Fruit fly (Drosophila melanogaster) whole organism, embryonic: ENCODE measurements around the gene Cep97.

Experiments used
- Antp ChIP-seq: fragments of 200-800 bp; sonication (Bioruptor generic); optimal IDR thresholded peaks from 3 replicates; lab custom pipeline; 2016; ENCODE audit warnings: missing biosample characterization, missing genetic modification characterization
- CG10147 ChIP-seq: fragments of 200-800 bp; sonication (Bioruptor generic); optimal IDR thresholded peaks from 2 replicates; lab custom pipeline; 2019; ENCODE audit warnings: missing biosample characterization, mild to moderate bottlenecking, missing genetic modification characterization, moderate library complexity
- CG10431 ChIP-seq: fragments of 200-800 bp; sonication (Bioruptor generic); optimal IDR thresholded peaks from 3 replicates; lab custom pipeline; 2018; ENCODE audit warnings: missing biosample characterization, mild to moderate bottlenecking, missing genetic modification characterization
- CG10959 ChIP-seq: fragments of 200-800 bp; sonication (Bioruptor generic); IDR thresholded peaks from 2 replicates; pipeline ENCODE4 v1.3.6; 2022; ENCODE audit warnings: missing biosample characterization, missing genetic modification characterization
- CG11093 ChIP-seq: fragments of 200-800 bp; sonication (Bioruptor generic); IDR thresholded peaks from 3 replicates; pipeline ENCODE4 v1.3.6; 2022; ENCODE audit warnings: missing biosample characterization, missing genetic modification characterization
- CG12659 ChIP-seq: fragments of 200-800 bp; sonication (Bioruptor generic); optimal IDR thresholded peaks from 3 replicates; lab custom pipeline; 2017; ENCODE audit warnings: mild to moderate bottlenecking, missing biosample characterization, missing genetic modification reagents, missing genetic modification characterization
- CG12744 ChIP-seq: fragments of 200-800 bp; sonication (Bioruptor generic); optimal IDR thresholded peaks from 2 replicates; lab custom pipeline; 2016; ENCODE audit warnings: missing biosample characterization, missing genetic modification characterization
- CG13287 ChIP-seq: fragments of 200-800 bp; sonication (Bioruptor generic); IDR thresholded peaks from 2 replicates; pipeline ENCODE4 v1.3.6; 2022; ENCODE audit warnings: missing biosample characterization, missing genetic modification characterization; ENCODE audit not compliant: partially characterized antibody
- CG14050 ChIP-seq: fragments of 200-800 bp; sonication (Bioruptor generic); IDR thresholded peaks from 3 replicates; pipeline ENCODE4 v1.3.6; 2022; ENCODE audit warnings: missing biosample characterization, missing genetic modification characterization
- CG14860 ChIP-seq: fragments of 200-800 bp; sonication (Bioruptor generic); IDR thresholded peaks from 3 replicates; pipeline ENCODE4 v1.3.6; 2022; ENCODE audit warnings: missing biosample characterization, missing genetic modification characterization; ENCODE audit not compliant: partially characterized antibody
- CG16863 ChIP-seq: fragments of 200-800 bp; sonication (Bioruptor generic); optimal IDR thresholded peaks from 3 replicates; lab custom pipeline; 2016; ENCODE audit warnings: missing biosample characterization, missing genetic modification characterization
- CG17568 ChIP-seq: fragments of 200-800 bp; sonication (Bioruptor generic); optimal IDR thresholded peaks from 2 replicates; lab custom pipeline; 2018; ENCODE audit warnings: missing biosample characterization, mild to moderate bottlenecking, missing genetic modification characterization, moderate library complexity
- CG18011 ChIP-seq: fragments of 200-800 bp; sonication (Bioruptor generic); optimal IDR thresholded peaks from 2 replicates; lab custom pipeline; 2017; ENCODE audit warnings: missing biosample characterization, missing genetic modification characterization, mild to moderate bottlenecking, moderate library complexity, missing genotype
- CG34422 ChIP-seq: fragments of 200-800 bp; sonication (Bioruptor generic); IDR thresholded peaks from 3 replicates; pipeline ENCODE4 v1.3.6; 2022; ENCODE audit warnings: missing biosample characterization, missing genetic modification characterization
- CG4404 ChIP-seq: fragments of 200-800 bp; sonication (Bioruptor generic); IDR thresholded peaks from 2 replicates; pipeline ENCODE4 v1.3.6; 2022; ENCODE audit warnings: missing biosample characterization, missing genetic modification characterization
- CG4424 ChIP-seq: fragments of 200-800 bp; sonication (Bioruptor generic); optimal IDR thresholded peaks from 3 replicates; lab custom pipeline; 2016; ENCODE audit warnings: missing biosample characterization, missing genetic modification characterization
- CG6791 ChIP-seq: fragments of 200-800 bp; sonication (Bioruptor generic); IDR thresholded peaks from 3 replicates; pipeline ENCODE4 v1.3.6; 2022; ENCODE audit warnings: missing biosample characterization, missing genetic modification characterization; ENCODE audit not compliant: partially characterized antibody
- CG8478 ChIP-seq: fragments of >200 bp; optimal IDR thresholded peaks from 2 replicates; lab custom pipeline; 2018
- CG8765 ChIP-seq: fragments of 200-800 bp; sonication (Bioruptor generic); IDR thresholded peaks from 2 replicates; pipeline ENCODE4 v1.3.6; 2022; ENCODE audit warnings: missing biosample characterization, missing genetic modification characterization
- Fer1 ChIP-seq: fragments of 200-800 bp; sonication (Bioruptor generic); optimal IDR thresholded peaks from 2 replicates; lab custom pipeline; 2017; ENCODE audit warnings: missing biosample characterization, mild to moderate bottlenecking, missing genetic modification characterization
- GATAe ChIP-seq: fragments of 200-800 bp; sonication (Bioruptor generic); conservative IDR thresholded peaks from 2 replicates; pipeline ENCODE4 v1.3.6; 2022; ENCODE audit warnings: missing biosample characterization, missing genetic modification characterization
- HLH3B ChIP-seq: fragments of 200-800 bp; sonication (Bioruptor generic); IDR thresholded peaks from 2 replicates; pipeline ENCODE4 v1.3.6; 2022; ENCODE audit warnings: missing biosample characterization, missing genetic modification characterization
- Hr39 ChIP-seq: fragments of >200 bp; optimal IDR thresholded peaks from 2 replicates; lab custom pipeline; 2017
- Hr78 ChIP-seq, 2 experiments: fragments of 200-800 bp in 1 of 2; fragments of >200 bp in 1 of 2; sonication (Bioruptor generic) in 1 of 2; optimal IDR thresholded peaks; 2 replicates each; lab custom pipeline; 2017 to 2019; ENCODE audit warnings: missing biosample characterization in 2 of 2, missing genetic modification characterization in 2 of 2, mild to moderate bottlenecking in 1 of 2, moderate library complexity in 1 of 2
- Lhr ChIP-seq: fragments of 200-800 bp; sonication (Bioruptor generic); optimal IDR thresholded peaks from 3 replicates; lab custom pipeline; 2017; ENCODE audit warnings: mild to moderate bottlenecking, missing biosample characterization, missing genetic modification reagents, missing genetic modification characterization
- Mad ChIP-seq: fragments of 200-800 bp; sonication (Bioruptor generic); optimal IDR thresholded peaks from 2 replicates; lab custom pipeline; 2016; ENCODE audit warnings: missing biosample characterization, missing genetic modification characterization
- Med ChIP-seq: fragments of 200-800 bp; sonication (Bioruptor generic); peaks from one replicate; lab custom pipeline; 2016; ENCODE audit warnings: missing biosample characterization, missing genetic modification characterization, mild to moderate bottlenecking, inconsistent platforms, moderate library complexity
- Myb ChIP-seq: fragments of 200-800 bp; sonication (Bioruptor generic); optimal IDR thresholded peaks from 2 replicates; lab custom pipeline; 2016; ENCODE audit warnings: missing biosample characterization, missing genetic modification characterization
- NC2α ChIP-seq: fragments of 200-800 bp; sonication (Bioruptor generic); optimal IDR thresholded peaks from 2 replicates; lab custom pipeline; 2016; ENCODE audit warnings: missing biosample characterization, missing genetic modification characterization
- NK7.1 ChIP-seq: fragments of 200-800 bp; sonication (Bioruptor generic); optimal IDR thresholded peaks from 3 replicates; lab custom pipeline; 2016; ENCODE audit warnings: missing biosample characterization, missing genetic modification characterization
- Opbp ChIP-seq: fragments of 200-800 bp; sonication (Bioruptor generic); IDR thresholded peaks from 3 replicates; pipeline ENCODE4 v1.3.6; 2022; ENCODE audit warnings: missing biosample characterization, missing genetic modification characterization; ENCODE audit not compliant: partially characterized antibody
- Scr ChIP-seq: fragments of 200-800 bp; sonication (Bioruptor generic); IDR thresholded peaks from 2 replicates; pipeline ENCODE4 v1.3.6; 2022; ENCODE audit warnings: missing biosample characterization, missing genetic modification characterization; ENCODE audit not compliant: partially characterized antibody
- Side ChIP-seq: fragments of 200-800 bp; sonication (Bioruptor generic); optimal IDR thresholded peaks from 2 replicates; lab custom pipeline; 2016; ENCODE audit warnings: missing biosample characterization, missing genetic modification characterization
- Spps ChIP-seq: fragments of 200-800 bp; sonication (Bioruptor generic); optimal IDR thresholded peaks from 2 replicates; lab custom pipeline; 2018; ENCODE audit warnings: missing biosample characterization, mild to moderate bottlenecking, missing genetic modification characterization
- ara ChIP-seq: fragments of 200-800 bp; sonication (Bioruptor generic); IDR thresholded peaks from 2 replicates; pipeline ENCODE4 v1.3.6; 2022; ENCODE audit warnings: missing biosample characterization, missing genetic modification characterization
- bcd ChIP-seq: fragments of 200-800 bp; sonication (Bioruptor generic); optimal IDR thresholded peaks from 2 replicates; lab custom pipeline; 2017; ENCODE audit warnings: missing biosample characterization, mild to moderate bottlenecking, missing genetic modification characterization
- cwo ChIP-seq: fragments of 200-800 bp; sonication (Bioruptor generic); optimal IDR thresholded peaks from 3 replicates; lab custom pipeline; 2017; ENCODE audit warnings: missing biosample characterization, missing genetic modification characterization, mild to moderate bottlenecking, moderate library complexity, missing genetic modification reagents
- dan ChIP-seq: fragments of 200-800 bp; sonication (Bioruptor generic); IDR thresholded peaks from 2 replicates; pipeline ENCODE4 v1.3.6; 2022; ENCODE audit warnings: missing biosample characterization, missing genetic modification characterization
- dimm ChIP-seq: fragments of 200-800 bp; sonication (Bioruptor generic); IDR thresholded peaks from 2 replicates; pipeline ENCODE4 v1.3.6; 2022; ENCODE audit warnings: missing biosample characterization, missing genetic modification characterization
- en ChIP-seq: fragments of 200-800 bp; sonication (Bioruptor generic); optimal IDR thresholded peaks from 2 replicates; lab custom pipeline; 2016; ENCODE audit warnings: missing biosample characterization, missing genetic modification characterization
- gce ChIP-seq: fragments of 200-800 bp; sonication (Bioruptor generic); IDR thresholded peaks from 3 replicates; pipeline ENCODE4 v1.3.6; 2022; ENCODE audit warnings: missing biosample characterization, missing genetic modification characterization
- gsb ChIP-seq: fragments of 200-800 bp; sonication (Bioruptor generic); IDR thresholded peaks from 2 replicates; pipeline ENCODE4 v1.3.6; 2022; ENCODE audit warnings: missing biosample characterization, missing genetic modification characterization
- hth ChIP-seq: fragments of >200 bp; optimal IDR thresholded peaks from 2 replicates; lab custom pipeline; 2017; ENCODE audit warnings: inconsistent platforms
- nom ChIP-seq: fragments of 200-800 bp; sonication (Bioruptor generic); optimal IDR thresholded peaks from 2 replicates; lab custom pipeline; 2017; ENCODE audit warnings: missing biosample characterization, missing genetic modification characterization, mild to moderate bottlenecking, moderate library complexity, missing genetic modification reagents
- pros ChIP-seq: fragments of 200-800 bp; sonication (Bioruptor generic); optimal IDR thresholded peaks from 3 replicates; lab custom pipeline; 2019; ENCODE audit warnings: missing biosample characterization, mild to moderate bottlenecking, missing genetic modification characterization, moderate library complexity
- repo ChIP-seq: fragments of 200-800 bp; sonication (Bioruptor generic); optimal IDR thresholded peaks from 2 replicates; lab custom pipeline; 2016; ENCODE audit warnings: missing biosample characterization, missing genetic modification characterization
- sc ChIP-seq, 3 experiments: fragments of >200 bp in 2 of 3; fragments of 200-800 bp in 1 of 3; sonication (Bioruptor generic) in 1 of 3; optimal IDR thresholded peaks; 2 replicates in 2 of 3; 3 replicates in 1 of 3; lab custom pipeline; 2017; ENCODE audit warnings: mild to moderate bottlenecking in 1 of 3, missing biosample characterization in 1 of 3, missing genetic modification characterization in 1 of 3, missing genetic modification reagents in 1 of 3
- sens ChIP-seq: fragments of 200-800 bp; sonication (Bioruptor generic); peaks from one replicate; lab custom pipeline; 2016; ENCODE audit warnings: missing biosample characterization, missing genetic modification characterization
- sens-2 ChIP-seq: fragments of 200-800 bp; sonication (Bioruptor generic); IDR thresholded peaks from 2 replicates; pipeline ENCODE4 v1.3.6; 2022; ENCODE audit warnings: missing biosample characterization, missing genetic modification characterization
- shn ChIP-seq: fragments of 200-800 bp; sonication (Bioruptor generic); optimal IDR thresholded peaks from 3 replicates; lab custom pipeline; 2016; ENCODE audit warnings: missing biosample characterization, missing genetic modification characterization
- sim ChIP-seq: fragments of 200-800 bp; sonication (Bioruptor generic); IDR thresholded peaks from 2 replicates; pipeline ENCODE4 v1.3.6; 2022; ENCODE audit warnings: missing biosample characterization, missing genetic modification characterization
- zfh2 ChIP-seq: fragments of 200-800 bp; sonication (Bioruptor generic); optimal IDR thresholded peaks from 2 replicates; lab custom pipeline; 2016; ENCODE audit warnings: missing biosample characterization, missing genetic modification characterization

Cep97 gene

DNA sequence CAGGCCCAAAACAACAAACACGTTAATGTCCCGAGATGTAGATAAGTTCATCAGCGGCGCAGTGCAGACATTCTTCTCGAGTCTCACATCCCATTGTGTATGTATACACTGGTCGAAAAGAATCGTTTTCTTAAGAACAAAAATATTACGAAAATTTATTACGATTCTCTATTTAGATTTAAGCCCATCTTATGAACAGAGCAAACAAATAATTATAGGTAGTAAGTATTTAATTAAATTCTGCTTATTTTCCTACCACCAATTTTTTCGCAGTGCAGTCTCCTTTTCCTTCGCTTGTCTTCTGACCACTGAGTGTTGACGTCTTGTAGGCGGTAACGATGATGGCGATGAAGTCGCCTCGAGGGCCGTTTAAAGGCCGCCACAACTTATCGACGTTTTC, 6.1 kb upstream of the Cep97 start (continued):
- TF ChIP-seq CG18011 (no peak), Side (GFP tag; lab: Kevin White, UChicago) (peak; percentile 47), CG12744 (peak; percentile 19), dan (peak; percentile 27; the same call in 1 of the 2 replicates), CG11093 (GFP tag; lab: Robert Waterston, UW) (no peak), cwo (no peak), CG14050 (no peak), dimm (GFP tag; lab: Robert Waterston, UW) (no peak), Mad (GFP tag; lab: Kevin White, UChicago) (no peak), NC2α (GFP tag; lab: Kevin White, UChicago) (no peak), bcd (GFP tag; lab: Kevin White, UChicago) (no peak), sim (GFP tag; lab: Robert Waterston, UW) (peak; percentile 66), CG17568 (GFP tag; lab: Kevin White, UChicago) (no peak), Fer1 (GFP tag; lab: Kevin White, UChicago) (no peak), Opbp (GFP tag; lab: Robert Waterston, UW) (no peak), CG8478 (lab: Kevin White, UChicago) (no peak), ara (GFP tag; lab: Robert Waterston, UW) (peak; percentile 71; the same call in 1 of the 2 replicates), CG4424 (GFP tag; lab: Kevin White, UChicago) (peak; percentile 43), Antp (GFP tag; lab: Kevin White, UChicago) (peak; percentile 9), CG13287 (GFP tag; lab: Robert Waterston, UW) (no peak), CG16863 (GFP tag; lab: Kevin White, UChicago) (peak; percentile 49), Scr (GFP tag; lab: Robert Waterston, UW) (no peak), HLH3B (GFP tag; lab: Robert Waterston, UW) (no peak), NK7.1 (GFP tag; lab: Kevin White, UChicago) (no peak), sens-2 (GFP tag; lab: Robert Waterston, UW) (0 out of 2 replicates have a peak, but pooled peaks have one; percentile 33), shn (GFP tag; lab: Kevin White, UChicago) (no peak), gce (GFP tag; lab: Robert Waterston, UW) (no peak), Myb (GFP tag; lab: Kevin White, UChicago) (no peak), CG8765 (peak; percentile 80), nom (GFP tag; lab: Kevin White, UChicago) (peak; percentile 33), CG10147 (no peak), repo (no peak), Spps (tag; lab: Kevin White, UChicago) (peak; percentile 11), CG12659 (GFP tag; lab: Kevin White, UChicago) (no peak), CG14860 (GFP tag; lab: Robert Waterston, UW) (no peak), CG4404 (GFP tag; lab: Robert Waterston, UW) (peak; percentile 88), sc (optimal IDR thresholded peaks at IDR 0.05; lab: Kevin White, UChicago) (no peak), sc (GFP tag; optimal IDR thresholded peaks at IDR 0.05; lab: Kevin White, UChicago) (no peak), hth (lab: Kevin White, UChicago) (no peak), Med (GFP tag; lab: Kevin White, UChicago) (peak; percentile 83), CG6791 (no peak), pros (GFP tag; lab: Kevin White, UChicago) (peak; percentile 55), sens (GFP tag; lab: Kevin White, UChicago) (peak; percentile 92), GATAe (GFP tag; lab: Robert Waterston, UW) (no peak), CG34422 (GFP tag; lab: Robert Waterston, UW) (no peak), gsb (no peak), Lhr (GFP tag; lab: Kevin White, UChicago) (no peak), en (GFP tag; lab: Kevin White, UChicago) (peak; percentile 36), zfh2 (GFP tag; lab: Kevin White, UChicago) (no peak), Hr39 (lab: Kevin White, UChicago) (no peak), Hr78 (GFP tag; optimal IDR thresholded peaks at IDR 0.05; lab: Kevin White, UChicago) (no peak), CG10959 (GFP tag; lab: Robert Waterston, UW) (peak; percentile 85), CG10431 (GFP tag; lab: Kevin White, UChicago) (no peak)
